Worm (Caenorhabditis elegans): ENCODE measurements around the gene syf-3.

Gene syf-3

DNA sequence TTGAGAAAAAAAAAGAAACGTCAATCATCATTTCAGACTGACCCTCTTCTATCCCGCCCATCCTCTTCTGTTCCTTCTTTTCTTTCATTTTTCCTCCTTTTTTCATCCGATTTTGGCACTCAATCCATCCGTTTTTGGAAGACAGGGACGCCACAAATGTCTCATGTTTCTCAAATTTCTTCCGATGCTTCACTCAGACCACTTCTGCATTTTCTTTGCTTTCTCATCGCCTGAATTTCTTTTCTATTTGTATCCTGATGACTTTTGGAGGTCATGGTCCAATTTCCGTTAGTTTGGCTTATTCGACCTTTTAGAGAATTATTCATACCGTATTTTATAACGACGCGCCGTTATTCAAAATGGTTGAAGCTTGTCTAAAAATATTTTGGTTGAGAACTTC is 32.8 kb downstream of the syf-3 start:
- TF ChIP-seq Y55F3AM.14 (GFP tag; optimal IDR thresholded peaks at IDR 0.05) = no peak

DNA sequence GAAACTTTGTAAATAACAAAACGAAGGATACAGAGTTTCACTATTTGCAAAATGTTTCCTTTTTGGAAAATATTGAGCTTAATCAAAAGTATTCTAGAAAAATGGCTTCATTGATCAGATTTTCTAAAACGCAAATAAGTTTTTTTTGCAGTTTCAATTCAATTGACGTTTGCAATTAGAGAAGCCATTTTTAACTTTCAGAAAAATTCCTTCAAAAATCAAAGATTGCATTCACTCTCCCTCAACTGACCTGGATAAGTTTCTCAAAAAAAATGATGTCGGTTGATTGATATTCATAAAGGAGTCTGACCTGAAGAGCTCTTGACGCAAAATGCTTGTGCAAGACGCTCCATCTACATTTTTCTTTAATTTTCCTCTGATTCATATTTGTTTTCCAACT is 33.9 kb downstream of the syf-3 start:
- TF ChIP-seq sma-9 (GFP tag; optimal IDR thresholded peaks at IDR 0.05) = no peak
- no peak for TF ChIP-seq sma-9 (tag; optimal IDR thresholded peaks at IDR 0.05)
- TF ChIP-seq zag-1 (tag; optimal IDR thresholded peaks at IDR 0.05) = no peak
- no peak for TF ChIP-seq gmeb-1 (tag; optimal IDR thresholded peaks at IDR 0.05)
- TF ChIP-seq elt-1 (tag; optimal IDR thresholded peaks at IDR 0.05) = no peak
- no peak for TF ChIP-seq nhr-129 (tag; optimal IDR thresholded peaks at IDR 0.05)
- TF ChIP-seq peb-1 (tag; optimal IDR thresholded peaks at IDR 0.05) = no peak
- TF ChIP-seq mdl-1 (tag; optimal IDR thresholded peaks at IDR 0.05) = no peak
- no peak for TF ChIP-seq lin-39 (tag; optimal IDR thresholded peaks at IDR 0.05)
- TF ChIP-seq F13H6.1 (tag; optimal IDR thresholded peaks at IDR 0.05) = no peak
- no peak for TF ChIP-seq crh-2 (tag; optimal IDR thresholded peaks at IDR 0.05)
- no peak for TF ChIP-seq sem-4 (tag; optimal IDR thresholded peaks at IDR 0.05)
- no peak for TF ChIP-seq ztf-1 (GFP tag; conservative IDR thresholded peaks at IDR 0.05)
- TF ChIP-seq snpc-4 (tag; optimal IDR thresholded peaks at IDR 0.05) = no peak

DNA sequence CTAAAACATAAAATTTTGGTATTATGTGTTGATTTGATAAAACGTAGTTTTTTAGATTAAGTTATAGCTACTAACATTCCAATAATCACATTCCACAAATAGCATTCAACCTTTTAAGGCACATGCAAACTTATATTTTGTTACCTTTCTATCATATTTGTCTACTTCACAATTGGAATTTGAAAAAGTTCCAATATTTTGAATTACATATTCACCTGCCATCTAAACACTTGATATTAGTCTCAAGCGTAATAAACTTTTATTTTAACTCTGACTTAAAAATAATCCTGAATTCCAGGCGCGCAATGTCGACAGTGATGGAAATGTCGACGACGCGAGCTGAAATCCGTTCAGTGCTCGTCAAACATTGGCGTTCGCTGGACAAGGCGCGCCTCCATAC is 35.9 kb downstream of the syf-3 start, which contains the start of gene acy-2:
Gene acy-2 (plus strand): TSS at position 301 of the 400 bp plus-strand sequence.
- TF ChIP-seq ceh-82 (tag; optimal IDR thresholded peaks at IDR 0.05) (no peak), nhr-237 (tag; optimal IDR thresholded peaks at IDR 0.05) (no peak), nhr-10 (tag; optimal IDR thresholded peaks at IDR 0.05) (no peak), nhr-25 (tag; optimal IDR thresholded peaks at IDR 0.05) (no peak), ztf-4 (tag; optimal IDR thresholded peaks at IDR 0.05) (no peak), Y55F3AM.14 (GFP tag; optimal IDR thresholded peaks at IDR 0.05) (no peak)

DNA sequence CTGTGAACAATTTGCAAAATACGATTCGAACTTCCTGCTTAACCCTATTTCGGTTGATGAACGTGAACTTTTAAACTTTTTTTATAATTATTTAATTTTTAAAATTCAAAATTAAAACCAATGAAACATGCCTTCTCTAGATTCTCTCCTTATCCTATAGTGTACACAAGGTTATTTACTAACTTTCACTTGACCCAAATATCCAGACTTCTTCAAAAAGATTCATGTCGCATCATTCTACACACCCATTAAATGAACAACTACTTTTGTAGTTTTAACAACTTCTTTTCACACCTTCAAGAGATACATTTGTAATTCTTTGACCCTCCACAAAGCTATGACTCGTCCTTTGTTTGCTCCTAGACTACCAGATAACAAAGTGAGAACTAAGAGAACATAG is 42.9 kb downstream of the syf-3 start:
- TF ChIP-seq sem-4 (tag; optimal IDR thresholded peaks at IDR 0.05) = no peak
- TF ChIP-seq unc-62 (GFP tag; optimal IDR thresholded peaks at IDR 0.05) = no peak
- TF ChIP-seq zag-1 (tag; optimal IDR thresholded peaks at IDR 0.05) = no peak
- TF ChIP-seq aly-2 (tag; optimal IDR thresholded peaks at IDR 0.05) = no peak
- no peak for TF ChIP-seq gmeb-1 (tag; optimal IDR thresholded peaks at IDR 0.05)
- TF ChIP-seq ceh-16 (tag; optimal IDR thresholded peaks at IDR 0.05) = no peak
- TF ChIP-seq ztf-11 (tag; optimal IDR thresholded peaks at IDR 0.05) = no peak
- TF ChIP-seq lin-13 (GFP tag; optimal IDR thresholded peaks at IDR 0.05) = no peak
- no peak for TF ChIP-seq C34F6.9 (tag; optimal IDR thresholded peaks at IDR 0.05)

DNA sequence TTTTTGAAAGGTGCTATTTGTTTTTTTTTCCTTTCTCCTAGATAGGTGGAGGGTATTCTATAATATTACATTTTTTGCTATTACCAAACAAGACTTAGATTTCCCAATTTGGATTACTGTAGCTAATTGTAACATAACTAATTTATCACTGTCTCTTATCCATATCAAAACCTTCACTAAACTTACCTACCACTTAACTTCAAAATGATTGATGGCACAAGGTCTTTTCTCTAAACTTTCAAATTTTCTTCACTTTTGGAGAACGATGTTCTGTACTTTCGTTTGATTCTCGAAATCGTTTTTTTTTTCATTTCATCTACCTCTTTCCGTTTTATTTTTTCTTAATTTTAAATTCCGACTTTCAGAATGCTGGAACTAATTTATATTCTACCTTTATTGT is 43.6 kb downstream of the syf-3 start, which contains the start of gene dhs-16:
Gene dhs-16 (plus strand): TSS at position 366 of the 400 bp plus-strand sequence.
- TF ChIP-seq nhr-6 (tag; optimal IDR thresholded peaks at IDR 0.05) = no peak
- TF ChIP-seq dmd-4 (tag; optimal IDR thresholded peaks at IDR 0.05) = no peak
- no peak for TF ChIP-seq skn-1 (tag; optimal IDR thresholded peaks at IDR 0.05)
- TF ChIP-seq ZK546.5 (tag; optimal IDR thresholded peaks at IDR 0.05) = no peak
- no peak for TF ChIP-seq nhr-11 (tag; optimal IDR thresholded peaks at IDR 0.05)
- TF ChIP-seq crh-2 (tag; optimal IDR thresholded peaks at IDR 0.05) = no peak
- no peak for TF ChIP-seq mdl-1 (tag; optimal IDR thresholded peaks at IDR 0.05)
- TF ChIP-seq ceh-82 (tag; optimal IDR thresholded peaks at IDR 0.05) = no peak
- no peak for TF ChIP-seq Y55F3AM.14 (GFP tag; optimal IDR thresholded peaks at IDR 0.05)
- TF ChIP-seq snpc-4 (tag; optimal IDR thresholded peaks at IDR 0.05) = no peak
- TF ChIP-seq unc-39 (tag; optimal IDR thresholded peaks at IDR 0.05) = no peak
- TF ChIP-seq elt-3 (tag; optimal IDR thresholded peaks at IDR 0.05) = no peak
- TF ChIP-seq nhr-237 (tag; optimal IDR thresholded peaks at IDR 0.05) = no peak
- TF ChIP-seq egl-27 (tag; optimal IDR thresholded peaks at IDR 0.05) = no peak
- no peak for TF ChIP-seq fos-1 (tag; optimal IDR thresholded peaks at IDR 0.05)
- no peak for TF ChIP-seq ztf-4 (tag; optimal IDR thresholded peaks at IDR 0.05)
- TF ChIP-seq nhr-25 (tag; optimal IDR thresholded peaks at IDR 0.05) = no peak
- TF ChIP-seq mbf-1 (tag; optimal IDR thresholded peaks at IDR 0.05) = no peak
- no peak for TF ChIP-seq nhr-12 (tag; optimal IDR thresholded peaks at IDR 0.05)
- no peak for TF ChIP-seq unc-62 (GFP tag; optimal IDR thresholded peaks at IDR 0.05)
